Worm (Caenorhabditis elegans): ENCODE measurements around the gene gst-34.

ce11 chrII:15195346-15195745 is 12.3 kb upstream of the gst-34 start:
- TF ChIP-seq F13C5.2 (tag; optimal IDR thresholded peaks at IDR 0.05) = no peak
- no peak for TF ChIP-seq flt-1 (GFP tag; IDR thresholded peaks at IDR 0.05)
- no peak for TF ChIP-seq sea-1 (GFP tag; conservative IDR thresholded peaks at IDR 0.05)
- TF ChIP-seq tbx-11 (GFP tag; IDR thresholded peaks at IDR 0.05) = no peak
- TF ChIP-seq tra-4 (tag; optimal IDR thresholded peaks at IDR 0.05) = no peak
- TF ChIP-seq ceh-36 (tag; optimal IDR thresholded peaks at IDR 0.05) = no peak
- TF ChIP-seq hmbx-1 (tag; optimal IDR thresholded peaks at IDR 0.05) = no peak
- no peak for TF ChIP-seq B0310.2 (tag; optimal IDR thresholded peaks at IDR 0.05)
- no peak for TF ChIP-seq hmg-4 (GFP tag; optimal IDR thresholded peaks at IDR 0.05)
- no peak for TF ChIP-seq ama-1 (optimal IDR thresholded peaks at IDR 0.05)
- no peak for TF ChIP-seq aly-1 (tag; optimal IDR thresholded peaks at IDR 0.05)
- TF ChIP-seq scrt-1 (GFP tag; IDR thresholded peaks at IDR 0.05) = no peak
- no peak for TF ChIP-seq pes-1 (GFP tag; IDR thresholded peaks at IDR 0.05)
